Worm (Caenorhabditis elegans) whole organism, L1 larva: Measurements from ENCODE around the gene Y45F3A.8.

ENCODE experiments used
- aly-2 ChIP-seq: fragments of 150-350 bp; optimal IDR thresholded peaks from 2 replicates; lab custom pipeline; 2014; ENCODE audit warnings: missing biosample characterization, missing genetic modification characterization
- blmp-1 ChIP-seq: fragments of 150-350 bp; optimal IDR thresholded peaks from 2 replicates; lab custom pipeline; 2014; ENCODE audit warnings: missing biosample characterization, missing genetic modification characterization
- ceh-8 ChIP-seq: fragments of 200-800 bp; sonication (Bioruptor generic); optimal IDR thresholded peaks from 2 replicates; lab custom pipeline; 2018; ENCODE audit warnings: mild to moderate bottlenecking, missing genetic modification characterization, moderate library complexity, missing compliant biosample characterization
- ceh-88 ChIP-seq: fragments of 200-800 bp; sonication (Bioruptor generic); IDR thresholded peaks from 2 replicates; pipeline ENCODE4 v1.3.6; 2022; ENCODE audit warnings: missing genetic modification characterization, missing compliant biosample characterization
- dsc-1 ChIP-seq: sonication (generic microtip); optimal IDR thresholded peaks from 2 replicates; lab custom pipeline; 2016; ENCODE audit warnings: mild to moderate bottlenecking, missing genetic modification characterization, missing compliant biosample characterization
- efl-1 ChIP-seq, 4 experiments: fragments of 150-350 bp; optimal IDR thresholded peaks in 3 of 4; peaks in 1 of 4; 1 replicate in 1 of 4; 2 replicates in 3 of 4; lab custom pipeline; 2014; ENCODE audit warnings: missing biosample characterization in 2 of 4, missing genetic modification characterization in 2 of 4, missing genetic modification reagents in 2 of 4
- elt-3 ChIP-seq, 6 experiments: fragments of 150-350 bp in 1 of 6; sonication (generic microtip); optimal IDR thresholded peaks; 2 replicates each; lab custom pipeline; 2017 to 2018; ENCODE audit warnings: missing biosample characterization in 6 of 6, missing genetic modification characterization in 6 of 6, inconsistent platforms in 1 of 6
- ets-5 ChIP-seq: fragments of 200-800 bp; sonication (Bioruptor generic); IDR thresholded peaks from 2 replicates; pipeline ENCODE4 v1.3.6; 2022; ENCODE audit warnings: missing genetic modification characterization, missing compliant biosample characterization
- fkh-8 ChIP-seq: sonication (generic microtip); optimal IDR thresholded peaks from 2 replicates; lab custom pipeline; 2016; ENCODE audit warnings: mild to moderate bottlenecking, missing genetic modification characterization, missing compliant biosample characterization
- isw-1 ChIP-seq: fragments of 200-800 bp; sonication (Bioruptor generic); IDR thresholded peaks from 2 replicates; pipeline ENCODE4 v1.3.6; 2022; ENCODE audit warnings: missing genetic modification characterization, missing compliant biosample characterization
- jun-1 ChIP-seq: fragments of 150-350 bp; optimal IDR thresholded peaks from 2 replicates; lab custom pipeline; 2014; ENCODE audit warnings: missing biosample characterization, missing genetic modification reagents, missing genetic modification characterization
- lin-13 ChIP-seq: fragments of 150-350 bp; optimal IDR thresholded peaks from 2 replicates; lab custom pipeline; 2014; ENCODE audit warnings: missing biosample characterization, missing genetic modification reagents, missing genetic modification characterization
- lin-14 ChIP-seq: fragments of 200-800 bp; sonication (Bioruptor generic); optimal IDR thresholded peaks from 2 replicates; lab custom pipeline; 2018; ENCODE audit warnings: mild to moderate bottlenecking, missing genetic modification characterization, moderate library complexity, missing compliant biosample characterization
- lir-3 ChIP-seq: sonication (generic microtip); optimal IDR thresholded peaks from 2 replicates; lab custom pipeline; 2016; ENCODE audit warnings: mild to moderate bottlenecking, missing genetic modification characterization, moderate library complexity, missing compliant biosample characterization; ENCODE audit not compliant: poor library complexity
- mep-1 ChIP-seq: fragments of 150-350 bp; optimal IDR thresholded peaks from 2 replicates; lab custom pipeline; 2014; ENCODE audit warnings: missing biosample characterization, missing genetic modification characterization
- nhr-11 ChIP-seq: fragments of 150-350 bp; optimal IDR thresholded peaks from 2 replicates; lab custom pipeline; 2014; ENCODE audit warnings: missing biosample characterization, missing genetic modification characterization
- nhr-19 ChIP-seq: fragments of 200-800 bp; sonication (Bioruptor generic); conservative IDR thresholded peaks from 2 replicates; pipeline ENCODE4 v1.3.6; 2022; ENCODE audit warnings: missing genetic modification characterization, missing compliant biosample characterization
- nhr-20 ChIP-seq: sonication (generic microtip); optimal IDR thresholded peaks from 2 replicates; lab custom pipeline; 2016; ENCODE audit warnings: mild to moderate bottlenecking, missing genetic modification characterization, missing compliant biosample characterization
- nhr-47 ChIP-seq: sonication (generic microtip); optimal IDR thresholded peaks from 2 replicates; lab custom pipeline; 2016; ENCODE audit warnings: mild to moderate bottlenecking, missing genetic modification characterization, moderate library complexity, missing compliant biosample characterization
- nhr-71 ChIP-seq: sonication (generic microtip); optimal IDR thresholded peaks from 2 replicates; lab custom pipeline; 2016; ENCODE audit warnings: mild to moderate bottlenecking, missing genetic modification characterization, moderate library complexity, missing compliant biosample characterization
- nhr-85 ChIP-seq: sonication (generic microtip); peaks from one replicate; lab custom pipeline; 2016; ENCODE audit warnings: missing genetic modification characterization, inconsistent platforms, missing compliant biosample characterization
- pax-3 ChIP-seq: fragments of 200-800 bp; sonication (Bioruptor generic); optimal IDR thresholded peaks from 2 replicates; lab custom pipeline; 2018; ENCODE audit warnings: mild to moderate bottlenecking, missing genetic modification characterization, moderate library complexity, missing compliant biosample characterization
- rnt-1 ChIP-seq: sonication (generic microtip); optimal IDR thresholded peaks from 2 replicates; lab custom pipeline; 2016; ENCODE audit warnings: mild to moderate bottlenecking, missing genetic modification characterization, moderate library complexity, missing compliant biosample characterization
- snu-23 ChIP-seq: sonication (generic microtip); optimal IDR thresholded peaks from 2 replicates; lab custom pipeline; 2016; ENCODE audit warnings: missing genetic modification characterization, missing compliant biosample characterization
- sptf-1 ChIP-seq: fragments of 150-350 bp; optimal IDR thresholded peaks from 2 replicates; lab custom pipeline; 2014; ENCODE audit warnings: missing biosample characterization, missing genetic modification characterization
- swsn-7 ChIP-seq: sonication (generic microtip); optimal IDR thresholded peaks from 2 replicates; lab custom pipeline; 2016; ENCODE audit warnings: missing genetic modification characterization, missing compliant biosample characterization
- tbx-2 ChIP-seq: sonication (generic microtip); optimal IDR thresholded peaks from 2 replicates; lab custom pipeline; 2016; ENCODE audit warnings: missing genetic modification characterization, missing compliant biosample characterization
- unc-130 ChIP-seq: fragments of 150-350 bp; optimal IDR thresholded peaks from 2 replicates; lab custom pipeline; 2017; ENCODE audit warnings: missing biosample characterization, missing genetic modification characterization, inconsistent platforms
- unc-62 ChIP-seq: fragments of 150-350 bp; optimal IDR thresholded peaks from 2 replicates; lab custom pipeline; 2014; ENCODE audit warnings: missing biosample characterization, missing genetic modification reagents, missing genetic modification characterization
- unc-86 ChIP-seq: sonication (generic microtip); optimal IDR thresholded peaks from 2 replicates; lab custom pipeline; 2016; ENCODE audit warnings: missing genetic modification characterization, missing compliant biosample characterization
- vab-15 ChIP-seq: sonication (generic microtip); optimal IDR thresholded peaks from 2 replicates; lab custom pipeline; 2017; ENCODE audit warnings: missing genotype, mild to moderate bottlenecking, missing genetic modification characterization, missing compliant biosample characterization
- zag-1 ChIP-seq: fragments of 150-350 bp; optimal IDR thresholded peaks from 2 replicates; lab custom pipeline; 2014; ENCODE audit warnings: missing biosample characterization, missing genetic modification characterization
- ztf-11 ChIP-seq, 2 experiments: sonication (generic microtip); optimal IDR thresholded peaks; 2 replicates each; lab custom pipeline; 2016 to 2017; ENCODE audit warnings: missing genetic modification characterization in 2 of 2, missing biosample characterization in 1 of 2, missing compliant biosample characterization in 1 of 2
- ztf-4 ChIP-seq: fragments of 150-350 bp; optimal IDR thresholded peaks from 2 replicates; lab custom pipeline; 2014; ENCODE audit warnings: missing biosample characterization, missing genetic modification characterization

Y45F3A.8 gene

ce11 chrIII:10633403-10633674 lies 40.7 kb upstream of the Y45F3A.8 start, which contains the start of gene Y39A1A.9:
Gene Y39A1A.9, minus strand, starts transcription at chrIII:10633501.
- TF ChIP-seq ets-5 (GFP tag; lab: Robert Waterston, UW) (no peak), dsc-1 (tag; lab: Kevin White, UChicago) (no peak), lin-13 (no peak), swsn-7 (tag; lab: Kevin White, UChicago) (no peak), unc-130 (tag; lab: Kevin White, UChicago) (no peak)

ce11 chrIII:10632590-10633402 lies 40.2 kb upstream of the Y45F3A.8 start, which contains the start of gene Y39A1A.10:
Gene Y39A1A.10, plus strand, starts transcription at chrIII:10632728.
- TF ChIP-seq dsc-1 (tag; lab: Kevin White, UChicago) (no peak), nhr-20 (tag; lab: Kevin White, UChicago) (peak; percentile 9), elt-3 (tag; optimal IDR thresholded peaks at IDR 0.05; lab: Kevin White, UChicago) (peak in 1 of 6 experiments; percentile 0), sptf-1 (no peak), ztf-4 (tag; lab: Kevin White, UChicago) (peak; percentile 24), mep-1 (no peak), zag-1 (tag; lab: Kevin White, UChicago) (no peak), lin-14 (peak; percentile 72), fkh-8 (tag; lab: Kevin White, UChicago) (peak; percentile 38), isw-1 (GFP tag; lab: Robert Waterston, UW) (no peak), efl-1 (optimal IDR thresholded peaks at IDR 0.05; lab: Kevin White, UChicago) (no peak), efl-1 (GFP tag; optimal IDR thresholded peaks at IDR 0.05 in 1 of 2; lab: Kevin White, UChicago) (peak in 1 of 2 experiments; percentile 57), ceh-8 (GFP tag; lab: Kevin White, UChicago) (peak; percentile 89), lir-3 (tag; lab: Kevin White, UChicago) (no peak), blmp-1 (tag; lab: Kevin White, UChicago) (peak; percentile 37), rnt-1 (tag; lab: Kevin White, UChicago) (peak; percentile 10), nhr-11 (tag; lab: Kevin White, UChicago) (no peak), snu-23 (GFP tag; lab: Kevin White, UChicago) (peak; percentile 24), ceh-88 (GFP tag; lab: Robert Waterston, UW) (no peak), nhr-85 (peak; percentile 86), nhr-19 (0 out of 2 replicates have a peak, but pooled peaks have one; percentile 7), aly-2 (tag; lab: Kevin White, UChicago) (no peak), nhr-71 (tag; lab: Kevin White, UChicago) (peak; percentile 52), jun-1 (tag; lab: Kevin White, UChicago) (peak; percentile 26), vab-15 (no peak)

ce11 chrIII:10631870-10632509 lies 39.4 kb upstream of the Y45F3A.8 start:
- TF ChIP-seq unc-62 (GFP tag; lab: Kevin White, UChicago) (no peak), unc-86 (tag; lab: Kevin White, UChicago) (peak; percentile 25), tbx-2 (tag; lab: Kevin White, UChicago) (peak; percentile 66), ztf-11 (tag; optimal IDR thresholded peaks at IDR 0.05; lab: Kevin White, UChicago) (peak in 1 of 2 experiments; percentile 90)

- TF ChIP-seq nhr-85 (peak; percentile 76), nhr-47 (tag; lab: Kevin White, UChicago) (peak; percentile 2), pax-3 (tag; lab: Kevin White, UChicago) (no peak), mep-1 (peak; percentile 11)
Measured at ce11 chrIII:10629795-10630194, 37.2 kb upstream of the Y45F3A.8 start.
